Worm (Caenorhabditis elegans): Measurements from ENCODE around the gene F08A7.1.

ce11 chrIV:17470096-17470602, 29.7 kb downstream of the F08A7.1 start, which contains the start of gene F11E6.4:
- TF ChIP-seq K02D7.2 (tag; optimal IDR thresholded peaks at IDR 0.05) (no peak), che-1 (tag; optimal IDR thresholded peaks at IDR 0.05) (no peak), ama-1 (optimal IDR thresholded peaks at IDR 0.05) (no peak), pros-1 (tag; optimal IDR thresholded peaks at IDR 0.05) (no peak), syd-9 (tag; optimal IDR thresholded peaks at IDR 0.05) (no peak), fax-1 (tag; optimal IDR thresholded peaks at IDR 0.05) (no peak), nhr-232 (tag; optimal IDR thresholded peaks at IDR 0.05) (no peak), tbx-2 (tag; optimal IDR thresholded peaks at IDR 0.05) (no peak), pag-3 (tag; optimal IDR thresholded peaks at IDR 0.05; ENCODE audit: borderline replicate concordance) (no peak), ceh-34 (tag; optimal IDR thresholded peaks at IDR 0.05) (no peak), pqm-1 (tag; optimal IDR thresholded peaks at IDR 0.05) (no peak)

Data from whole organism, late embryonic.